Fruit fly (Drosophila melanogaster): ENCODE data around the gene CG9132.

Gene CG9132

DNA sequence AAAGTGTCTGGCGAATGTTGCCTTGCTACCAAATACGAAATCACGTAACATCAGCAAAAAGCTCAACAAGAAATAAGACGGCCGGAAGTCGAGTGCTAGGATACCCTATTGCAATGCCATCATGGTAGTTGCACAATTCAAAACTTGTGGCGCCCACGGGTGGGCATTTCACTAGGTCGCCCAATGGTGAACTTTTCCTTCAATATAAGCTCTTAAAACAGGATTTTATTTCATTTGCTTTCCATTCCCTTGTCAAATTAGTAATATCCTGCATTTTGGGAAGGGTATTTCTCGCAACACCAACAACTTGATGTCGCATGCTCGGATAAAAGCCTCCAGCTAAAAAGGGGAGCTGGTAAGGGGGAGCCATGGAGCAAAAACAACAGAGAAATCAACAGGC lies 39.0 kb downstream of the CG9132 start (continued):
- peak; percentile 90 for TF ChIP-seq woc (GFP tag; optimal IDR thresholded peaks at IDR 0.05)
- peak; percentile 67 for TF ChIP-seq Sp1 (GFP tag; optimal IDR thresholded peaks at IDR 0.05)
- TF ChIP-seq Hnf4 (GFP tag; optimal IDR thresholded peaks at IDR 0.05): peak; percentile 35

DNA sequence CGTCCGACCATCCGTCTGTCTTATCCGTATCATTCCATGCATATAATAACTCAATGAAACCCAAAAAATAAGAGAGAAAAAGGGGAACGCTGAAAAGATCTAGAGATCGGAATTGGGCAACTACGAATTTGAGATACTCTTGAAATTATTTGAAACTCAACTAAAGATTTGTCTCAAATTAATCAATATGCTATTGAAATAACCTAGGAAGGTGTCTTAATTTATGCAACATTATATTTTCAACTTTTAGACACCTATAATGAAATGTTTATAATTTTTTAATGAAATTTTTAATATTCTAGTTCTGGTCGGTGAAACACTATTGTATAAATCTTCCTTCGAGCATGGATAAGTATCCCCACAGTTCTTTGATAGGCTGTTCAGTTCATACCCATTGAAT lies 40.0 kb downstream of the CG9132 start:
- TF ChIP-seq dl (GFP tag; optimal IDR thresholded peaks at IDR 0.05; ENCODE audit: insufficient read depth in 1 of 2, partially characterized antibody in 2 of 2) (no peak), CG32264 (GFP tag; optimal IDR thresholded peaks at IDR 0.05) (no peak), br (GFP tag; optimal IDR thresholded peaks at IDR 0.05) (no peak), dsf (GFP tag; optimal IDR thresholded peaks at IDR 0.05; ENCODE audit: borderline replicate concordance) (no peak), CrebA (GFP tag; optimal IDR thresholded peaks at IDR 0.05; ENCODE audit: borderline replicate concordance) (no peak), Dif (GFP tag; optimal IDR thresholded peaks at IDR 0.05; ENCODE audit: partially characterized antibody) (no peak), Sp1 (GFP tag; optimal IDR thresholded peaks at IDR 0.05) (no peak), lola (GFP tag; optimal IDR thresholded peaks at IDR 0.05) (no peak), Abd-B (GFP tag; optimal IDR thresholded peaks at IDR 0.05) (no peak), foxo (GFP tag; optimal IDR thresholded peaks at IDR 0.05) (no peak), ey (GFP tag; optimal IDR thresholded peaks at IDR 0.05) (no peak), woc (GFP tag; optimal IDR thresholded peaks at IDR 0.05) (no peak), OdsH (GFP tag; optimal IDR thresholded peaks at IDR 0.05) (no peak)

DNA sequence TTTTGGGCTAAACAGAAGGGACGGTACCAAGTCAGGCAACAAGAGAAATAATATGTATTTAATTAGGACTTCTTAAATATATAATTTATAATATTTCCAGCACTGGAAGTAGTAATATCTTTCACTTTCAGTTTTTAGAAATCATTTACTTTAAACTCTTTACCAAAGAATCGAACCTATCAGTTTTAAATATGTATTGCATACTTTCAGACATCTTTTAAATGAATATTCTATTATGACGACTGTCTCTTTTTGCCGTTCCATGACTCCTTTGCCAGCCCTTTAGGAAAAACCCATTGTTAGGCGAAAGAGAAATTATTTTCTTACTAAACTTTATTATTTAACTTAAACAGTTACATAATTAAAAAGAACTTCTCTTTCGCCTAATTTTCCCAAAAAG lies 42.9 kb downstream of the CG9132 start:
- no peak for TF ChIP-seq CrebA (GFP tag; optimal IDR thresholded peaks at IDR 0.05; ENCODE audit: borderline replicate concordance)
- TF ChIP-seq fru (GFP tag; optimal IDR thresholded peaks at IDR 0.05): no peak
- TF ChIP-seq Sp1 (GFP tag; optimal IDR thresholded peaks at IDR 0.05): no peak
- TF ChIP-seq Jra (GFP tag; optimal IDR thresholded peaks at IDR 0.05): no peak
- no peak for TF ChIP-seq N (GFP tag; optimal IDR thresholded peaks at IDR 0.05)
- no peak for TF ChIP-seq Hr78 (GFP tag; optimal IDR thresholded peaks at IDR 0.05)
- TF ChIP-seq brk (GFP tag; optimal IDR thresholded peaks at IDR 0.05): no peak

DNA sequence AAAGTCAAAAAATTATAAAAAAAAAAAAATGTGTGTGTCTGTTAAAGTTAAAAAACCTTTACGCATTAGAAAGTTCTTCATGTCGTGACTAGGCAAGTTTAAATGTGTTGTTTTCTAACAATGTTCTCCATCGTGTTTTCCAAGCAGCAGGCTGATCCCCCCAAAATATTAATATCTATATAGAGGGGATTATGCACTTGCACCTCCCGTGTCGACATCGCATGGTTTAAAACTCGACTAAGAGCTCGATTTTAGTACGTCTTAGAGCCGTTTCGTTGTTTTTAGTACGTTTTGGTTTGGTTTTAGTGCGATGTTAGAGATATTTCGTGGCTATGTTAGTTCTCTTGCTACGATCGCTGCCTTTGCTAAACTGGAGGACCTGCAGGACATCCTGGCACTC lies 47.4 kb downstream of the CG9132 start:
- TF ChIP-seq CG9705 (GFP tag; optimal IDR thresholded peaks at IDR 0.05) (no peak), Vsx2 (GFP tag; optimal IDR thresholded peaks at IDR 0.05; ENCODE audit: partially characterized antibody) (no peak), Hr83 (GFP tag; optimal IDR thresholded peaks at IDR 0.05; ENCODE audit: poor library complexity, severe bottlenecking) (no peak), h (GFP tag; optimal IDR thresholded peaks at IDR 0.05) (no peak)

DNA sequence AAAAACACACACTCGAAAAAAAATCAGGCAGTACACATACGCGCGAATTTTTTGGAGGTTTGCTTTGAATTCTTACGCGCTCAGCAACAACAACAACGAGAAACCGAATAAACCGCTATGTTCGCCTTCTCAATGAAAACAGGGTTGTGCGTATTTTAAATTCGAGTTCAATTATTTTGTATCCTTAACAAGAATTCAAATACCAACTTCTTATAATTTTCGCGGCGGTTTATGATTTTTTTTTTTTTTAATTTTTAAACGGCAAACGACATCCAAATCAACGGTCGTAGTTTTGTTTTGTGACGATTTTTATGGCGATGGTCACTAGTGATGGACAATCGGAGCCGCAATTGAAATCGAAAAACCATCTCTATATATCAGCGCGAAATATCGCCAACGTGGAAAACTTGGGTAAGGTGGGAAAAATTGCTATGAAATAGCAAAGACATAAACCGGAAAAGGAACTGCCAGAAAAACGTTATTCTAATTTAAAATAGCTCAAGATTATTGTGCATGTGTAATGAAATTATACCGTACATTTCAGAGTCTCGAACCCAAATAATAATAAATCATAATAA lies 48.8 kb downstream of the CG9132 start, which contains the start of gene goe:
Gene goe (minus strand): TSS at position 332 of the 578 bp plus-strand sequence.
- TF ChIP-seq CG32264 (GFP tag; optimal IDR thresholded peaks at IDR 0.05) (peak; percentile 43), Hr78 (GFP tag; optimal IDR thresholded peaks at IDR 0.05) (no peak), h (GFP tag; optimal IDR thresholded peaks at IDR 0.05) (peak; percentile 68), lola (GFP tag; optimal IDR thresholded peaks at IDR 0.05) (no peak), Jra (GFP tag; optimal IDR thresholded peaks at IDR 0.05) (peak; percentile 82), OdsH (GFP tag; optimal IDR thresholded peaks at IDR 0.05) (peak; percentile 50), Sp1 (GFP tag; optimal IDR thresholded peaks at IDR 0.05) (peak; percentile 50), CG9705 (GFP tag; optimal IDR thresholded peaks at IDR 0.05) (peak; percentile 55), Abd-B (GFP tag; optimal IDR thresholded peaks at IDR 0.05) (no peak), sage (GFP tag; optimal IDR thresholded peaks at IDR 0.05) (peak; percentile 18), pan (optimal IDR thresholded peaks at IDR 0.05) (no peak), ey (GFP tag; optimal IDR thresholded peaks at IDR 0.05) (peak; percentile 72), foxo (GFP tag; optimal IDR thresholded peaks at IDR 0.05) (peak in 1 of 2 experiments; percentile 75), usp (GFP tag; optimal IDR thresholded peaks at IDR 0.05) (no peak), CrebA (GFP tag; optimal IDR thresholded peaks at IDR 0.05; ENCODE audit: borderline replicate concordance) (no peak), N (GFP tag; optimal IDR thresholded peaks at IDR 0.05) (no peak), jim (GFP tag; optimal IDR thresholded peaks at IDR 0.05) (peak; percentile 42), Rel (GFP tag; optimal IDR thresholded peaks at IDR 0.05) (no peak), Rel (tag; optimal IDR thresholded peaks at IDR 0.05) (peak; percentile 10), brk (GFP tag; optimal IDR thresholded peaks at IDR 0.05) (peak; percentile 54), Vsx2 (GFP tag; optimal IDR thresholded peaks at IDR 0.05; ENCODE audit: partially characterized antibody) (no peak), br (GFP tag; optimal IDR thresholded peaks at IDR 0.05) (peak; percentile 81), Myc (optimal IDR thresholded peaks at IDR 0.05) (no peak), Dif (GFP tag; optimal IDR thresholded peaks at IDR 0.05; ENCODE audit: partially characterized antibody) (no peak), dl (GFP tag; optimal IDR thresholded peaks at IDR 0.05; ENCODE audit: insufficient read depth in 1 of 2, partially characterized antibody in 2 of 2) (no peak), woc (GFP tag; optimal IDR thresholded peaks at IDR 0.05) (peak; percentile 33), rgr (GFP tag; optimal IDR thresholded peaks at IDR 0.05) (peak; percentile 90), tai (GFP tag; optimal IDR thresholded peaks at IDR 0.05) (peak; percentile 68), Hr83 (GFP tag; optimal IDR thresholded peaks at IDR 0.05; ENCODE audit: poor library complexity, severe bottlenecking) (peak; percentile 95), Dfd (GFP tag; optimal IDR thresholded peaks at IDR 0.05) (no peak), HLH106 (tag; optimal IDR thresholded peaks at IDR 0.05) (peak; percentile 59), dmrt93B (GFP tag; optimal IDR thresholded peaks at IDR 0.05) (peak; percentile 60), Mio (GFP tag; optimal IDR thresholded peaks at IDR 0.05) (no peak), Hnf4 (GFP tag; optimal IDR thresholded peaks at IDR 0.05) (peak; percentile 85), dsf (GFP tag; optimal IDR thresholded peaks at IDR 0.05; ENCODE audit: borderline replicate concordance) (peak; percentile 48), GATAd (GFP tag; optimal IDR thresholded peaks at IDR 0.05) (peak; percentile 63), psq (GFP tag; optimal IDR thresholded peaks at IDR 0.05) (peak; percentile 45)
